Fruit fly (Drosophila melanogaster) whole organism, embryonic: Measurements from ENCODE around the gene SNRPG.

Experiments
- CG8478 ChIP-seq: fragments of >200 bp; optimal IDR thresholded peaks from 2 replicates; lab custom pipeline; 2018
- PHDP ChIP-seq: fragments of 200-800 bp; sonication (Bioruptor generic); optimal IDR thresholded peaks from 3 replicates; lab custom pipeline; 2018; ENCODE audit warnings: missing biosample characterization, mild to moderate bottlenecking, missing genetic modification characterization, moderate library complexity
- Poxn ChIP-seq: fragments of 200-800 bp; sonication (Bioruptor generic); IDR thresholded peaks from 2 replicates; pipeline ENCODE4 v1.3.6; 2022; ENCODE audit warnings: missing biosample characterization, missing genetic modification characterization
- salm ChIP-seq: fragments of 200-800 bp; sonication (Bioruptor generic); optimal IDR thresholded peaks from 2 replicates; lab custom pipeline; 2018; ENCODE audit warnings: missing biosample characterization, mild to moderate bottlenecking, missing genetic modification characterization
- trh ChIP-seq: fragments of 200-800 bp; sonication (Bioruptor generic); optimal IDR thresholded peaks from 2 replicates; lab custom pipeline; 2016; ENCODE audit warnings: missing biosample characterization, missing genetic modification characterization

DNA sequence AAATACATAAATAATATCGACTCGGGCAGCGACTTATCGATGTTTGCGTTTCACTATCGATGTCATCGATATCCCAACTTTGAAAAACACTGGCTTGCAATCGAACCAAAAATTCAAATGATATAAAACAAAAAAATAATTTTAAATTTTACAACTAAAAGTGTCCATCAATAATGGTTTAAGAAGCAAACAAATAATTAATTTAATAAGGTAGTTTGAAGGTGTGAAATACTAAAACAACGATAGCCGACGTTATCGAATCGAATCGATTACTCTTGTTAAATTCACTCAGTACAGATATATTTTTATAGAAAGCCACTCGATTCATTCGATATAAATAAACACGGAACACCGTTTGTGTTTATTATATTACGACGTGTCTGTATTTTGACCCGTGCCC lies 46.8 kb downstream of the SNRPG start, which contains the start of the genes SMC3 and Ubc7:
- TF ChIP-seq salm (tag; lab: Kevin White, UChicago) (no peak), PHDP (tag; lab: Kevin White, UChicago) (no peak), CG8478 (lab: Kevin White, UChicago) (no peak), trh (GFP tag; lab: Kevin White, UChicago) (no peak), Poxn (GFP tag; lab: Robert Waterston, UW) (no peak)
